Fruit fly (Drosophila melanogaster): ENCODE results near the gene CG5793.
A peak's percentile ranks its signal among the peaks of the same experiment; 100 is the strongest.

Gene CG5793

DNA sequence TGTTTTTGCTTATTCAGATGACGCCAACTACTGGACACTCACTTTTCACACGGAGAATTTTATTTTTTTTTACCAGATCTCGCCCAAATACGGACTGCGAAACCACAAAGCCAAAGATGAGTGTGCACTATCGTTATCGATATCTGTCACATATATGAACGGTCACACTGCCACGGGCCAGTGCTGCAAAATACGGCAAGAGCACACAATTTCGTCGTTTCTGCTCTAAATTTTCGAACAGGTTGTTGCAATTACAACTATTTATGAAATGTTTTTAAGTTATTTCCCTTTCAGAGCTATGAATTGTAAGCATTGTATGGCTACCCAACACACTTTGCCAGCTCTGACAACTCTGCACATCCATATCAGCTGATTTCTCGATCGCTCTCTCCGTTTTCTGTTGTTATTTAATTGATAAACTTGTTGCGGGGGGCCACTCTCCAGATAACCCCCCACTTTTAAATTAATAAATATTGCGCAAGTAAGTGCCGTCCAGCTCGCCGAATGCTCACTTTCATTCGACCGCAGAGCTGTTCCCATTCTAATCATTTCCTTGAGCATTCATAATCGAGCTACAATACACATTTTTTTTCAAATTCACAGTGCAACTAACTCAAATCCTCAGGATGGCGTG lies at the start of gene CG5793, which contains the start of gene slmb:
Gene CG5793, plus strand, starts transcription at position 222 of the 634 bp plus-strand sequence.
Gene slmb, minus strand, starts transcription at position 134 of the 634 bp plus-strand sequence.
- TF ChIP-seq kay (GFP tag; ENCODE audit: borderline replicate concordance) (no peak), bab1 (GFP tag; optimal IDR thresholded peaks at IDR 0.05) (peak; percentile 62), CG7101 (tag; optimal IDR thresholded peaks at IDR 0.05) (peak; percentile 78), Hr96 (GFP tag; optimal IDR thresholded peaks at IDR 0.05) (no peak), ovo (GFP tag; optimal IDR thresholded peaks at IDR 0.05) (peak; percentile 67), tj (GFP tag; optimal IDR thresholded peaks at IDR 0.05) (peak; percentile 29), toe (GFP tag; optimal IDR thresholded peaks at IDR 0.05) (no peak), CG1620 (GFP tag; optimal IDR thresholded peaks at IDR 0.05) (peak; percentile 71), CG14711 (tag; optimal IDR thresholded peaks at IDR 0.05) (peak; percentile 98), CG33017 (tag; optimal IDR thresholded peaks at IDR 0.05) (peak; percentile 45), Mnt (GFP tag; optimal IDR thresholded peaks at IDR 0.05) (peak; percentile 70), CG7045 (GFP tag; optimal IDR thresholded peaks at IDR 0.05) (peak; percentile 24), cic (GFP tag; optimal IDR thresholded peaks at IDR 0.05) (peak; percentile 64), pad (GFP tag; optimal IDR thresholded peaks at IDR 0.05) (peak; percentile 74), Clk (GFP tag; optimal IDR thresholded peaks at IDR 0.05) (peak; percentile 27), CG12768 (GFP tag; optimal IDR thresholded peaks at IDR 0.05) (peak; percentile 20), Crg-1 (GFP tag; optimal IDR thresholded peaks at IDR 0.05) (peak; percentile 86), CG11617 (GFP tag; optimal IDR thresholded peaks at IDR 0.05) (peak; percentile 71), cnc (optimal IDR thresholded peaks at IDR 0.05) (peak in 1 of 2 experiments; percentile 87), CG5204 (GFP tag; optimal IDR thresholded peaks at IDR 0.05) (no peak)

DNA sequence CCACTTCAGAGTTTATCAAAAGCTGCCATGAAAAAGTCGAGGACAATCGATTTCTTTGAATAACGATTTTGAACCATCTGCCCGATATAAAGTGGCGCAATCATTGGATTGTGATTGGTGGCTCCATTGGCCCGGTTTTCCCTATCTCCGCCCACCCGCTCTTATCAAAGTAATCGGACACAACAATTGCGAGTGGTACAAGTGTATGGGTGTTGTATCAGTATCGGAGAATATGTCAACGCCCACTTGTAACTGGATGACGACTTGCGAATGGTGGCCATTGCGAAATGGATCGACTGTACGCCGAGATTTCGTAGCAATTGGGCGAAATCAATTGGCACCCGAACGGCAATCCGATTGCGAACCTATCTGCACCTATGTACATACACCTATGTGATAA lies 49.8 kb upstream of the CG5793 start:
- TF ChIP-seq cic (GFP tag; optimal IDR thresholded peaks at IDR 0.05) = no peak
- TF ChIP-seq Clk (GFP tag; optimal IDR thresholded peaks at IDR 0.05) = no peak
- TF ChIP-seq Crg-1 (GFP tag; optimal IDR thresholded peaks at IDR 0.05) = no peak
- no peak for TF ChIP-seq CG5204 (GFP tag; optimal IDR thresholded peaks at IDR 0.05)
- TF ChIP-seq CG7045 (GFP tag; optimal IDR thresholded peaks at IDR 0.05) = no peak
- TF ChIP-seq CG12768 (GFP tag; optimal IDR thresholded peaks at IDR 0.05) = no peak
- no peak for TF ChIP-seq Hr96 (GFP tag; optimal IDR thresholded peaks at IDR 0.05)
- no peak for TF ChIP-seq bab1 (GFP tag; optimal IDR thresholded peaks at IDR 0.05)
- TF ChIP-seq toe (GFP tag; optimal IDR thresholded peaks at IDR 0.05) = no peak
- no peak for TF ChIP-seq cnc (optimal IDR thresholded peaks at IDR 0.05)
- TF ChIP-seq ovo (GFP tag; optimal IDR thresholded peaks at IDR 0.05) = no peak
- TF ChIP-seq CG11617 (GFP tag; optimal IDR thresholded peaks at IDR 0.05) = no peak
- no peak for TF ChIP-seq CG14711 (tag; optimal IDR thresholded peaks at IDR 0.05)
- TF ChIP-seq CG33017 (tag; optimal IDR thresholded peaks at IDR 0.05) = no peak
- TF ChIP-seq CG7101 (tag; optimal IDR thresholded peaks at IDR 0.05) = no peak
- TF ChIP-seq kay (GFP tag; ENCODE audit: borderline replicate concordance) = no peak
- TF ChIP-seq pad (GFP tag; optimal IDR thresholded peaks at IDR 0.05) = no peak

DNA sequence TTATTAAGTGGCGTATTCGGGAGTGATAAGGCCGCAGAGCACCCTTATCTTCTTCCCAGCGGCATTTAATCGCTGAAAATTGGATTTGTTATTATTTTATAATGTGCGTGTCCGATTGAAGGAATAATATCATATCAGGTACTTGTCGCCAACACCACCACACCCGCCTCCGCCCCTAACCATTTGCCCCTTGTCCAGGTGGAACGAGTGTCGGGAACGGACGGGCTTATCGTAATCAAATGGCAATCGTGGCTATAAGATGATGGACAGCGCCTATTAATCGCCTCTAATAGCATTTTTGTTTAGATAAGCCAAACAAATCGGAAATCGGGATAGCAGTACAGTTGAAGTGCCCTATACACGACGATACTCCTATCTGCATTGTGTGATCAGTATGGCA lies 49.2 kb upstream of the CG5793 start:
- no peak for TF ChIP-seq CG5204 (GFP tag; optimal IDR thresholded peaks at IDR 0.05)
- TF ChIP-seq pad (GFP tag; optimal IDR thresholded peaks at IDR 0.05) = no peak
- no peak for TF ChIP-seq Hr96 (GFP tag; optimal IDR thresholded peaks at IDR 0.05)
- TF ChIP-seq CG11617 (GFP tag; optimal IDR thresholded peaks at IDR 0.05) = no peak
- no peak for TF ChIP-seq Crg-1 (GFP tag; optimal IDR thresholded peaks at IDR 0.05)
- no peak for TF ChIP-seq toe (GFP tag; optimal IDR thresholded peaks at IDR 0.05)
- TF ChIP-seq CG7101 (tag; optimal IDR thresholded peaks at IDR 0.05) = no peak
- no peak for TF ChIP-seq Clk (GFP tag; optimal IDR thresholded peaks at IDR 0.05)
- TF ChIP-seq ovo (GFP tag; optimal IDR thresholded peaks at IDR 0.05) = no peak
- TF ChIP-seq CG1620 (GFP tag; optimal IDR thresholded peaks at IDR 0.05) = no peak
- no peak for TF ChIP-seq Mnt (GFP tag; optimal IDR thresholded peaks at IDR 0.05)
- no peak for TF ChIP-seq bab1 (GFP tag; optimal IDR thresholded peaks at IDR 0.05)
- TF ChIP-seq CG7045 (GFP tag; optimal IDR thresholded peaks at IDR 0.05) = no peak

DNA sequence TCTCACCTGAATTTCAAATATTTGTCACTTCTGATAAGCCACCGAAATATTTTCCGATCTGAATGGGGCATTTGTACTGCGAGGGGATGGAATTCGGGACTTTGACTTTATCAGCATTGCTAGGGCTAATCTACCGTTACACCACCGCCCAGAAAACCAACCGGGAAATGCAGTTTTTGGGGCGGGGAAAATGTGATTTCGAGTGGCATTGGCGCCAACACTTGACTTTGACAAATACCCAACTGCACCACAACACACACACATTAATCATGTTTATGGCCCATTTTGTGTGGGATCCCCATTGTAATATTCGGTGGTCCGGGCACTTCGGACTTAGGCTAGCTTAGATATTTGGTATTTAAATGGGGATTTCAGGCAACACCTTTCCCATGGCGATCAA lies 48.4 kb upstream of the CG5793 start:
- no peak for TF ChIP-seq Mnt (GFP tag; optimal IDR thresholded peaks at IDR 0.05)
- no peak for TF ChIP-seq Hr96 (GFP tag; optimal IDR thresholded peaks at IDR 0.05)
- TF ChIP-seq Clk (GFP tag; optimal IDR thresholded peaks at IDR 0.05) = no peak
- no peak for TF ChIP-seq ovo (GFP tag; optimal IDR thresholded peaks at IDR 0.05)
- no peak for TF ChIP-seq CG33017 (tag; optimal IDR thresholded peaks at IDR 0.05)

DNA sequence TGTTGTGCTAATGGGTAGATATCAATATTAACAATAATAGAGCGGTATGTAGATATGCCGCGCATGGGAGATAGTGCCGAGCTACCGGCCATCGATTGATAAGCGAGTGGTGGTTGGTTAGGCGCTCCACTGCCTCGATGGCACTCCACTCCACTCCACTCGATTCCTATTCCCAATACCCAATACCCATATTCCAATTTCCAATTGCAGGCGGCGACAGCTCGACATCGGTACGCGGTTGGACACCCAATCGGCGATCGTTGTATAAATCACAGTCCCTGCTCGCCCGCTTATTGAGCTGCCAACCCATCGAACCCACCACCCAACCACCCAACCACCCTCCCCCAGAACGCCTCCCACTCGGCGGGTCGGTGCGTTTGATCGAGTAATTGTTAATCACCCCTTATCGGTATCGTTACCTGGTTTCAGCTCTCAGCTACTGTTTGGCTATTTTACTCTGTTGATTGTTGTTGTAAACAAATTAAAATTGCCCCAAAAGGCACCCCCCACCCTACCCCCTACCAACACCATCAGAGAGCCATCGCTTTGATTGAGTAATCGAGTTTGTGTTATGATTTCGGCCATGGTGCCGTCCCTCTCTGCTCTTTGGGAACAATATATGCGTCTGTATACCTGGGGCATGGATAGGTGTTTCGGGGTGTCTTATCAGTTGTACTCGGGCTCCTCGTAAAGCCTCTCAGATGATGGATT lies 46.3 kb upstream of the CG5793 start, which contains the start of gene HHEX:
Gene HHEX, minus strand, starts transcription at position 51 of the 711 bp plus-strand sequence.
- TF ChIP-seq CG12768 (GFP tag; optimal IDR thresholded peaks at IDR 0.05) (no peak), Mnt (GFP tag; optimal IDR thresholded peaks at IDR 0.05) (no peak), pad (GFP tag; optimal IDR thresholded peaks at IDR 0.05) (no peak), Hr96 (GFP tag; optimal IDR thresholded peaks at IDR 0.05) (no peak), tj (GFP tag; optimal IDR thresholded peaks at IDR 0.05) (no peak), toe (GFP tag; optimal IDR thresholded peaks at IDR 0.05) (no peak), CG14711 (tag; optimal IDR thresholded peaks at IDR 0.05) (no peak), CG33017 (tag; optimal IDR thresholded peaks at IDR 0.05) (no peak), Clk (GFP tag; optimal IDR thresholded peaks at IDR 0.05) (no peak), kay (GFP tag; ENCODE audit: borderline replicate concordance) (no peak), CG7045 (GFP tag; optimal IDR thresholded peaks at IDR 0.05) (no peak), bab1 (GFP tag; optimal IDR thresholded peaks at IDR 0.05) (no peak), CG1620 (GFP tag; optimal IDR thresholded peaks at IDR 0.05) (no peak), CG11617 (GFP tag; optimal IDR thresholded peaks at IDR 0.05) (no peak)

DNA sequence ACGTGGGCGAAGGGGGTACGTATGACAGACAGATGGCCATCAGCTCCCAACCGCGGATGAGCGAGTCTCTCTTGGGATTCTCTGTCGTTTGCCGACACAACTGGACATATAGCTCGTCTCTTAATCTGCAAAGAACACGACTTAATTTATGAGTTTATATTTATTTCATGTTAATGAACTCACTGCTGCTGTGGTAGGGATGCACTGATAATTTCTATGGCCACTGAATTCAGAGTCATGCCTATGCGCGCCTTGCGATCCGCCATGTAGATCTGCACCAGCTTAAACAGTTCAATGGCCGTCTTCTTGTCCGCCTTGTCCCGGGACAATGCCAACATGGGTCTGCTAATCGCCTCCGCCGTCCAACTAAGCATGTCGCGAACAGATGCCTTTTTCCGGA lies 42.4 kb upstream of the CG5793 start:
- no peak for TF ChIP-seq pad (GFP tag; optimal IDR thresholded peaks at IDR 0.05)
- TF ChIP-seq kay (GFP tag; ENCODE audit: borderline replicate concordance) = no peak
- no peak for TF ChIP-seq Hr96 (GFP tag; optimal IDR thresholded peaks at IDR 0.05)

Measured in whole organism, adult.